Worm (Caenorhabditis elegans): Measurements from ENCODE around the gene stn-2.

stn-2 gene

ce11 chrX:7720565-7720964 is 40.1 kb upstream of the stn-2 start:
- TF ChIP-seq ces-1 (GFP tag; optimal IDR thresholded peaks at IDR 0.05) = no peak
- no peak for TF ChIP-seq nhr-237 (tag; optimal IDR thresholded peaks at IDR 0.05)
- TF ChIP-seq ceh-39 (tag; optimal IDR thresholded peaks at IDR 0.05) = no peak
- TF ChIP-seq mab-5 (tag; optimal IDR thresholded peaks at IDR 0.05) = no peak
- TF ChIP-seq ztf-11 (tag; optimal IDR thresholded peaks at IDR 0.05) = no peak
- TF ChIP-seq ceh-83 (GFP tag; optimal IDR thresholded peaks at IDR 0.05) = no peak
- no peak for TF ChIP-seq sptf-1 (tag; optimal IDR thresholded peaks at IDR 0.05)
- no peak for TF ChIP-seq bed-3 (GFP tag; optimal IDR thresholded peaks at IDR 0.05)
- TF ChIP-seq mep-1 (tag; optimal IDR thresholded peaks at IDR 0.05) = no peak
- no peak for TF ChIP-seq elt-1 (tag; optimal IDR thresholded peaks at IDR 0.05; ENCODE audit: borderline replicate concordance, insufficient read depth)
- no peak for TF ChIP-seq tbx-8 (GFP tag; optimal IDR thresholded peaks at IDR 0.05)
- TF ChIP-seq sem-2 (GFP tag; optimal IDR thresholded peaks at IDR 0.05) = no peak
- TF ChIP-seq blmp-1 (tag; optimal IDR thresholded peaks at IDR 0.05) = no peak
- no peak for TF ChIP-seq ceh-43 (GFP tag; optimal IDR thresholded peaks at IDR 0.05)
- no peak for TF ChIP-seq nhr-28 (tag; optimal IDR thresholded peaks at IDR 0.05)
- no peak for TF ChIP-seq ham-2 (GFP tag; optimal IDR thresholded peaks at IDR 0.05)
- no peak for TF ChIP-seq elt-3 (tag; optimal IDR thresholded peaks at IDR 0.05)
- TF ChIP-seq nhr-2 (tag; optimal IDR thresholded peaks at IDR 0.05) = no peak

- TF ChIP-seq pha-4 (tag; optimal IDR thresholded peaks at IDR 0.05) (no peak), lsy-2 (tag; optimal IDR thresholded peaks at IDR 0.05) (no peak), elt-1 (tag; optimal IDR thresholded peaks at IDR 0.05; ENCODE audit: borderline replicate concordance, insufficient read depth) (no peak), sptf-1 (tag; optimal IDR thresholded peaks at IDR 0.05) (no peak), nhr-237 (tag; optimal IDR thresholded peaks at IDR 0.05) (no peak), unc-62 (GFP tag; optimal IDR thresholded peaks at IDR 0.05) (no peak), zip-8 (tag; optimal IDR thresholded peaks at IDR 0.05) (no peak), drap-1 (GFP tag; optimal IDR thresholded peaks at IDR 0.05) (no peak), bed-3 (GFP tag; optimal IDR thresholded peaks at IDR 0.05) (no peak), lin-13 (tag; optimal IDR thresholded peaks at IDR 0.05) (no peak), ces-1 (GFP tag; optimal IDR thresholded peaks at IDR 0.05) (no peak), lin-32 (GFP tag; optimal IDR thresholded peaks at IDR 0.05) (no peak), flh-1 (GFP tag; optimal IDR thresholded peaks at IDR 0.05) (no peak), hlh-1 (tag; optimal IDR thresholded peaks at IDR 0.05) (no peak), nhr-2 (tag; optimal IDR thresholded peaks at IDR 0.05) (no peak), tbx-8 (GFP tag; optimal IDR thresholded peaks at IDR 0.05) (no peak), ztf-11 (tag; optimal IDR thresholded peaks at IDR 0.05) (no peak), elt-3 (tag; optimal IDR thresholded peaks at IDR 0.05) (no peak)
Observed at ce11 chrX:7718972-7719371, 38.6 kb upstream of the stn-2 start, which contains the start of gene K09F5.6. Gene K09F5.6, plus strand, starts transcription at chrX:7719272.

ce11 chrX:7715463-7715862 is 35.0 kb upstream of the stn-2 start:
- no peak for TF ChIP-seq mep-1 (tag; optimal IDR thresholded peaks at IDR 0.05)
- peak; percentile 82 for TF ChIP-seq hlh-1 (tag; optimal IDR thresholded peaks at IDR 0.05)
- no peak for TF ChIP-seq nhr-28 (tag; optimal IDR thresholded peaks at IDR 0.05)
- peak; percentile 91 for TF ChIP-seq unc-62 (GFP tag; optimal IDR thresholded peaks at IDR 0.05)
- no peak for TF ChIP-seq nhr-2 (tag; optimal IDR thresholded peaks at IDR 0.05)
- TF ChIP-seq ham-2 (GFP tag; optimal IDR thresholded peaks at IDR 0.05) = no peak
- no peak for TF ChIP-seq mls-2 (tag; optimal IDR thresholded peaks at IDR 0.05)
- TF ChIP-seq snpc-4 (tag; optimal IDR thresholded peaks at IDR 0.05) = no peak
- no peak for TF ChIP-seq lin-32 (GFP tag; optimal IDR thresholded peaks at IDR 0.05)
- no peak for TF ChIP-seq nhr-12 (tag; optimal IDR thresholded peaks at IDR 0.05)
- TF ChIP-seq lin-13 (tag; optimal IDR thresholded peaks at IDR 0.05) = no peak
- no peak for TF ChIP-seq ces-1 (GFP tag; optimal IDR thresholded peaks at IDR 0.05)
- no peak for TF ChIP-seq nhr-237 (tag; optimal IDR thresholded peaks at IDR 0.05)
- no peak for TF ChIP-seq bed-3 (GFP tag; optimal IDR thresholded peaks at IDR 0.05)
- no peak for TF ChIP-seq sem-2 (GFP tag; optimal IDR thresholded peaks at IDR 0.05)
- peak; percentile 22 for TF ChIP-seq mab-5 (tag; optimal IDR thresholded peaks at IDR 0.05)
- no peak for TF ChIP-seq elt-3 (tag; optimal IDR thresholded peaks at IDR 0.05)
- TF ChIP-seq ceh-83 (GFP tag; optimal IDR thresholded peaks at IDR 0.05) = no peak
- TF ChIP-seq unc-120 (tag; optimal IDR thresholded peaks at IDR 0.05; ENCODE audit: poor library complexity, severe bottlenecking) = peak; percentile 69
- no peak for TF ChIP-seq unc-39 (tag; optimal IDR thresholded peaks at IDR 0.05)
- no peak for TF ChIP-seq tbx-8 (GFP tag; optimal IDR thresholded peaks at IDR 0.05)
- TF ChIP-seq nhr-76 (tag; optimal IDR thresholded peaks at IDR 0.05) = no peak
- no peak for TF ChIP-seq blmp-1 (tag; optimal IDR thresholded peaks at IDR 0.05)

- TF ChIP-seq lin-32 (GFP tag; optimal IDR thresholded peaks at IDR 0.05) = peak; percentile 66
- TF ChIP-seq snpc-4 (tag; optimal IDR thresholded peaks at IDR 0.05) = no peak
- TF ChIP-seq mep-1 (tag; optimal IDR thresholded peaks at IDR 0.05) = peak; percentile 29
- TF ChIP-seq hlh-1 (tag; optimal IDR thresholded peaks at IDR 0.05) = peak; percentile 59
- TF ChIP-seq elt-1 (tag; optimal IDR thresholded peaks at IDR 0.05; ENCODE audit: borderline replicate concordance, insufficient read depth) = no peak
- peak; percentile 5 for TF ChIP-seq drap-1 (GFP tag; optimal IDR thresholded peaks at IDR 0.05)
- peak; percentile 83 for TF ChIP-seq mls-2 (tag; optimal IDR thresholded peaks at IDR 0.05)
- TF ChIP-seq ces-1 (GFP tag; optimal IDR thresholded peaks at IDR 0.05) = peak; percentile 99
- no peak for TF ChIP-seq elt-3 (tag; optimal IDR thresholded peaks at IDR 0.05)
- no peak for TF ChIP-seq sptf-1 (tag; optimal IDR thresholded peaks at IDR 0.05)
- TF ChIP-seq ztf-11 (tag; optimal IDR thresholded peaks at IDR 0.05) = peak; percentile 30
- peak; percentile 63 for TF ChIP-seq ham-2 (GFP tag; optimal IDR thresholded peaks at IDR 0.05)
- no peak for TF ChIP-seq lin-13 (tag; optimal IDR thresholded peaks at IDR 0.05)
- TF ChIP-seq cnd-1 (tag; optimal IDR thresholded peaks at IDR 0.05) = peak; percentile 88
- no peak for TF ChIP-seq lsy-2 (tag; optimal IDR thresholded peaks at IDR 0.05)
- no peak for TF ChIP-seq flh-1 (GFP tag; optimal IDR thresholded peaks at IDR 0.05)
- no peak for TF ChIP-seq nhr-2 (tag; optimal IDR thresholded peaks at IDR 0.05)
- TF ChIP-seq ceh-43 (GFP tag; optimal IDR thresholded peaks at IDR 0.05) = peak; percentile 10
Observed at ce11 chrX:7712887-7713286, 32.5 kb upstream of the stn-2 start.

Data from whole organism, mixed stage, embryonic.